Fruit fly (Drosophila melanogaster): ENCODE data around the gene CG13078.

DNA sequence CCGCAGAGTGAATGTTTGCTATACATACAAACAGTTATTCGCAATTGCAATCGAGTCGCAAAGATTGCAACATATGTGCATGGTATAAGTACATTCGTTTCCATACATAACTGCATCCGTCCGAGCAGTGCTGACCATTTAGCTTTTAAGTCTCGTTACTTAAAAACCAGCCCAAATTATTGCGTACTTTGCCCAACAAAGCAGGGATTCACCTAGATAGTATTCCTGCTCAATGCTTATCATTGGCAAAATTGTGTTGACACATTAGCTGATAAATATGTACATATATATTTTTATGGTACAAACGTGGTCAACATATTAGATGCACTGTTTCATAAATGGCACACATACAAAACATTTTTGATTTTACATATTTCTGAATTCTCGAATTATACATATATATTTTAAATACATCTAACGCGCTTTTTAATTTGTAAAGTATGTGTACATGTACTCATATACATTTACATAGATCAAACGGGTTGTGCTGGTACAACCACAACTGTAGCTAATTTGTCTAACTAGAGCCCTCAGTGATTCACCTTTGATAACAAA lies 20.6 kb upstream of the CG13078 start:
- TF ChIP-seq Abd-B (GFP tag; optimal IDR thresholded peaks at IDR 0.05) (no peak), dsf (GFP tag; optimal IDR thresholded peaks at IDR 0.05; ENCODE audit: borderline replicate concordance) (no peak), Hr83 (GFP tag; optimal IDR thresholded peaks at IDR 0.05; ENCODE audit: poor library complexity, severe bottlenecking) (no peak), pan (optimal IDR thresholded peaks at IDR 0.05) (no peak), lola (GFP tag; optimal IDR thresholded peaks at IDR 0.05) (no peak), rgr (GFP tag; optimal IDR thresholded peaks at IDR 0.05) (no peak), sv (GFP tag; optimal IDR thresholded peaks at IDR 0.05) (no peak), GATAd (GFP tag; optimal IDR thresholded peaks at IDR 0.05) (no peak), psq (GFP tag; optimal IDR thresholded peaks at IDR 0.05) (no peak), Hr78 (GFP tag; optimal IDR thresholded peaks at IDR 0.05) (no peak), OdsH (GFP tag; optimal IDR thresholded peaks at IDR 0.05) (no peak), Mio (GFP tag; optimal IDR thresholded peaks at IDR 0.05) (no peak)
